Worm (Caenorhabditis elegans) whole organism, L2 larva: Measurements from ENCODE around the gene C17E7.13.

Experiments used
- R02D3.7 ChIP-seq: fragments of 150-350 bp; optimal IDR thresholded peaks from 2 replicates; lab custom pipeline; 2014; ENCODE audit warnings: missing biosample characterization, missing genetic modification characterization
- blmp-1 ChIP-seq: sonication (generic microtip); optimal IDR thresholded peaks from 2 replicates; lab custom pipeline; 2017; ENCODE audit warnings: missing genetic modification characterization, mild to moderate bottlenecking, missing compliant biosample characterization, antibody characterized with exemption, moderate library complexity; ENCODE audit not compliant: insufficient read depth
- elt-3 ChIP-seq: sonication (generic microtip); optimal IDR thresholded peaks from 2 replicates; lab custom pipeline; 2017; ENCODE audit warnings: missing biosample characterization, missing genetic modification characterization
- nhr-77 ChIP-seq: fragments of 150-350 bp; optimal IDR thresholded peaks from 2 replicates; lab custom pipeline; 2014; ENCODE audit warnings: missing biosample characterization, missing genetic modification characterization

DNA sequence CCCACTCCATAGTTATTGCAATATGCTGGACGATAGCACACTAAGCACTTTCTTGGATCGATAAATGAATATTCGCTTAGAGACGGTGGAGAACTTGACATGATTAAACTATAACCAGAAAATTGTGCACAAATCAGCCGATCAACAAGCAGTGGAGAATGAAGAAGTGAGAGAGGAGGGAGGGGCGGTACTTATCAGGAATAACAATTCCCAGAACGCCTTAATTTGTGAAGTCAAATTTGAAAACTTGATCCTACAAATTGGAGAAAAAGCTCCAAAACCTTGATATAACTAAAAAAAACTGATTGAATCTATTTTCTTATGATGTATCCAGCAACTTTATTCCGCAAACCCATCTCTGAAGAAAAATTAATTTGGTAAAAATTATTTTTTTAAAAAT lies 10.9 kb downstream of the C17E7.13 start, which contains the start of gene nhr-159:
- TF ChIP-seq R02D3.7 (tag; lab: Kevin White, UChicago), result no peak
- no peak for TF ChIP-seq elt-3 (tag; lab: Kevin White, UChicago)
- TF ChIP-seq nhr-77 (tag; lab: Kevin White, UChicago), result no peak
- TF ChIP-seq blmp-1 (tag; lab: Kevin White, UChicago), result no peak
